Worm (Caenorhabditis elegans) whole organism, mixed stage, embryonic: ENCODE results near the gene M05D6.3.

Source experiments
- bed-3 ChIP-seq: fragments of 200-800 bp; sonication (Bioruptor generic); optimal IDR thresholded peaks from 3 replicates; lab custom pipeline; 2018; ENCODE audit warnings: mild to moderate bottlenecking, missing genetic modification characterization, moderate library complexity, missing compliant biosample characterization
- blmp-1 ChIP-seq: fragments of 150-350 bp; optimal IDR thresholded peaks from 2 replicates; lab custom pipeline; 2014; ENCODE audit warnings: missing biosample characterization, missing genetic modification characterization
- ceh-39 ChIP-seq: fragments of 150-350 bp; optimal IDR thresholded peaks from 2 replicates; lab custom pipeline; 2014; ENCODE audit warnings: missing biosample characterization, missing genetic modification characterization
- ceh-43 ChIP-seq: fragments of 200-800 bp; sonication (Bioruptor generic); optimal IDR thresholded peaks from 2 replicates; lab custom pipeline; 2018; ENCODE audit warnings: mild to moderate bottlenecking, missing genetic modification characterization, moderate library complexity, missing compliant biosample characterization
- cnd-1 ChIP-seq: fragments of 200-800 bp; sonication (Bioruptor generic); optimal IDR thresholded peaks from 2 replicates; lab custom pipeline; 2018; ENCODE audit warnings: mild to moderate bottlenecking, missing genetic modification characterization, missing compliant biosample characterization
- drap-1 ChIP-seq: fragments of 200-800 bp; sonication (Bioruptor generic); optimal IDR thresholded peaks from 3 replicates; lab custom pipeline; 2018; ENCODE audit warnings: mild to moderate bottlenecking, missing genetic modification characterization, missing compliant biosample characterization
- elt-1 ChIP-seq: sonication (generic microtip); optimal IDR thresholded peaks from 2 replicates; lab custom pipeline; 2017; ENCODE audit warnings: missing genetic modification characterization, mild to moderate bottlenecking, missing compliant biosample characterization, antibody characterized with exemption, moderate library complexity, borderline replicate concordance; ENCODE audit not compliant: insufficient read depth
- elt-3 ChIP-seq: fragments of 150-350 bp; optimal IDR thresholded peaks from 2 replicates; lab custom pipeline; 2014; ENCODE audit warnings: missing biosample characterization, missing genetic modification characterization
- flh-1 ChIP-seq: fragments of 200-800 bp; sonication (Bioruptor generic); optimal IDR thresholded peaks from 2 replicates; lab custom pipeline; 2018; ENCODE audit warnings: mild to moderate bottlenecking, missing genetic modification characterization, moderate library complexity, missing compliant biosample characterization
- hlh-1 ChIP-seq: fragments of 150-350 bp; optimal IDR thresholded peaks from 2 replicates; lab custom pipeline; 2014; ENCODE audit warnings: missing biosample characterization, missing genetic modification reagents, missing genetic modification characterization
- lin-13 ChIP-seq: fragments of 150-350 bp; optimal IDR thresholded peaks from 2 replicates; lab custom pipeline; 2014; ENCODE audit warnings: missing biosample characterization, missing genetic modification characterization
- lin-32 ChIP-seq: fragments of 200-800 bp; sonication (Bioruptor generic); optimal IDR thresholded peaks from 2 replicates; lab custom pipeline; 2018; ENCODE audit warnings: mild to moderate bottlenecking, missing genetic modification characterization, missing compliant biosample characterization
- lsy-2 ChIP-seq: fragments of 150-350 bp; optimal IDR thresholded peaks from 2 replicates; lab custom pipeline; 2014; ENCODE audit warnings: missing biosample characterization, missing genetic modification characterization
- mab-5 ChIP-seq: fragments of 150-350 bp; optimal IDR thresholded peaks from 2 replicates; lab custom pipeline; 2014; ENCODE audit warnings: missing biosample characterization, missing genetic modification characterization
- mep-1 ChIP-seq: fragments of 150-350 bp; optimal IDR thresholded peaks from 2 replicates; lab custom pipeline; 2017; ENCODE audit warnings: missing biosample characterization, missing genetic modification reagents, missing genetic modification characterization, inconsistent platforms
- mls-2 ChIP-seq: sonication (generic microtip); optimal IDR thresholded peaks from 2 replicates; lab custom pipeline; 2016; ENCODE audit warnings: mild to moderate bottlenecking, missing genetic modification characterization, moderate library complexity, missing compliant biosample characterization
- nhr-12 ChIP-seq: fragments of 150-350 bp; optimal IDR thresholded peaks from 2 replicates; lab custom pipeline; 2014; ENCODE audit warnings: missing biosample characterization, missing genetic modification characterization
- nhr-2 ChIP-seq: fragments of 150-350 bp; optimal IDR thresholded peaks from 2 replicates; lab custom pipeline; 2014; ENCODE audit warnings: missing biosample characterization, missing genetic modification characterization
- nhr-237 ChIP-seq: fragments of 150-350 bp; optimal IDR thresholded peaks from 2 replicates; lab custom pipeline; 2014; ENCODE audit warnings: missing biosample characterization, missing genetic modification characterization
- nhr-28 ChIP-seq: fragments of 150-350 bp; optimal IDR thresholded peaks from 2 replicates; lab custom pipeline; 2014; ENCODE audit warnings: missing biosample characterization, missing genetic modification characterization
- pha-4 ChIP-seq: fragments of 150-350 bp; optimal IDR thresholded peaks from 2 replicates; lab custom pipeline; 2018; ENCODE audit warnings: missing biosample characterization, missing genetic modification reagents, missing genetic modification characterization
- sem-2 ChIP-seq: fragments of 200-800 bp; sonication (Bioruptor generic); optimal IDR thresholded peaks from 2 replicates; lab custom pipeline; 2018; ENCODE audit warnings: mild to moderate bottlenecking, missing genetic modification characterization, missing compliant biosample characterization
- snpc-4 ChIP-seq: fragments of 150-350 bp; optimal IDR thresholded peaks from 2 replicates; lab custom pipeline; 2014; ENCODE audit warnings: missing biosample characterization, missing genetic modification characterization
- sptf-1 ChIP-seq: sonication (generic microtip); optimal IDR thresholded peaks from 2 replicates; lab custom pipeline; 2017; ENCODE audit warnings: mild to moderate bottlenecking, missing genetic modification characterization, moderate library complexity, missing compliant biosample characterization
- tbx-8 ChIP-seq: fragments of 200-800 bp; sonication (Bioruptor generic); optimal IDR thresholded peaks from 2 replicates; lab custom pipeline; 2018; ENCODE audit warnings: mild to moderate bottlenecking, missing genetic modification characterization, moderate library complexity, missing compliant biosample characterization
- unc-120 ChIP-seq: sonication (generic microtip); optimal IDR thresholded peaks from 2 replicates; lab custom pipeline; 2017; ENCODE audit warnings: missing genetic modification characterization, missing compliant biosample characterization; ENCODE audit not compliant: poor library complexity, severe bottlenecking
- unc-39 ChIP-seq: fragments of 150-350 bp; optimal IDR thresholded peaks from 2 replicates; lab custom pipeline; 2014; ENCODE audit warnings: missing biosample characterization, missing genetic modification characterization
- unc-62 ChIP-seq: fragments of 150-350 bp; optimal IDR thresholded peaks from 2 replicates; lab custom pipeline; 2014; ENCODE audit warnings: missing biosample characterization, missing genetic modification reagents, missing genetic modification characterization
- zip-8 ChIP-seq: fragments of 150-350 bp; optimal IDR thresholded peaks from 2 replicates; lab custom pipeline; 2014; ENCODE audit warnings: missing biosample characterization, missing genetic modification characterization

M05D6.3 gene

ce11 chrII:8467809-8468208 is 7.8 kb upstream of the M05D6.3 start, which contains the start of gene M05D6.2:
Gene M05D6.2, plus strand, starts transcription at chrII:8468109.
- TF ChIP-seq nhr-28 (tag; lab: Kevin White, UChicago) (no peak), tbx-8 (GFP tag; lab: Kevin White, UChicago) (no peak)

DNA sequence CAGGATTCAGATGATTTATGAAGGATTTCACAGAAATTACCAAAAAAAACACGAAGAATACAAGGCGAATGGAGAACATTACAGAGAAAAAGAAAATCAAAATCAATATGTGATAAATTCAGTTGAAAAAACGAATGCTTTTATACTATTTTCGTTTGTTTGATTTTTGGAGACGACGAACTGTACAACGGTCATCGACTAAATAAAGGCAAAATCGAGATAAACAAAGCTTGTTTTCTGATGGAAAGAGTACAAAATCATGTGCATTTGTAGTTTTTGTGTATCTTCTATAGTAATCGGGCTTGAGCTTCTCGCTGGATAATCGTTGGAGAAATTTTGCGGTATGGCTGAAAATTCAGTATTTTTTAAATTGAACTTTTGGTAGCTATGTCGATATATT is 4.4 kb upstream of the M05D6.3 start, which contains the start of gene M05D6.8:
Gene M05D6.8, minus strand, starts transcription at position 101 of the 400 bp plus-strand sequence.
- TF ChIP-seq ceh-39 = no peak
- no peak for TF ChIP-seq nhr-2
- TF ChIP-seq flh-1 = no peak

DNA sequence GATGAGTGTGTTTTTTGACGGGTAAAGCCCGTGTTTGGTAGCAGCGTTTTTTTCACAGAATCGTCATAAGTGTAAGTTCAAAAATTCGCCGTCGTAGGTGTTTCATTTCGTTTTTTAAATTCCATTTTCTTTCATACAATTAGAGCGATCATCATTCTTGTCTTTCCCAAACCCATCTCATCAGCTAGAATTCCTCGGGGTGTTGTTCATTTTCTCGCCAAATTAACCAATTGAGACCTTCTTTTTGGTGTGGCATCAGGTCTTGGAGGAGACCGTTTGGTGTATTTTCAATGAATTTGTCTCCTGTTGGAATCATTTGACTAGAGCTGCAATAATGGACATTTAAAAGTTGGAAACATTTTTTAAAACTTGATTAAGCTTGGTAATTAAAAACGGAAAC is 2.7 kb upstream of the M05D6.3 start:
- TF ChIP-seq lin-32 (no peak), drap-1 (GFP tag; lab: Kevin White, UChicago) (no peak)
- TF ChIP-seq, all 35 proteins: peak for 0

DNA sequence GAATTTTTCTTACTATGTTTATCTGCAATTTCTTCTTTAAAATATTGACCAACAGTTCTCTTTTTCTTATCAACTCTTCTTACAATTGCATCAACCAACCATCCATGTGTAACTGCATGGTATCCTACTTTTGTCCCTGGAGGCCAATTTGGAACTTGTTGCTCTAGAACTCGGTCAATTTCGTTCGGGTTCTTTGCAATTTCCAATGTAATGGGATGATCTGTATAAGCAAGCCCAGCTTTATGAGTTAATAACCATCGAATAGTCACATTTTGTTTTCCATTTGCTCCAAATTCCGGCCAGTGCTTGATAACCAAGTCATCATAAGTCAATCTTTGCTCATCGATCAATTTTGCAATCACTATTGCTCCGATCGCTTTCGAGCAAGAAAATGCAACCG is 3.8 kb downstream of the M05D6.3 start:
- TF ChIP-seq unc-62 (GFP tag; lab: Kevin White, UChicago) (no peak), pha-4 (tag; lab: Kevin White, UChicago) (no peak), snpc-4 (tag; lab: Kevin White, UChicago) (no peak), sptf-1 (tag; lab: Kevin White, UChicago) (no peak), mls-2 (tag; lab: Kevin White, UChicago) (no peak), hlh-1 (tag; lab: Kevin White, UChicago) (no peak), mep-1 (tag; lab: Kevin White, UChicago) (no peak)

DNA sequence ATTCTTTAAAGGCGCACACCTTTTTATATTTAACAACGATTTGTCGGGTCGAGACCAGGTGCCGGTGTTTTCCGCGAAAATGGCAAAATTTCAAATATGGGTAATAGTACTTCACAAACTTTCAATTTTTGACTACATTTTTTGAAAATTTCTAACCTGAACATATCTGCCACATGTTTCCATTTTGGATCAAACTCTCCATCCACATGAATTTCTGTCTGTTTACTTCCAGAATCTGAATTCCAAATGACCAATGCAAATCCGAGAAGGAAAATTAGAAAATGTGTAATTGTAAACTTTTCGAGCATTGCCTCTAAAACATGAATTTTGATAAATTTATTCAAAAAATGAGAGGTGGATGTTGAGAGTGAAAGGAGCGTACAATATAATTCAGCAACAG is 4.6 kb downstream of the M05D6.3 start, which contains the start of gene lact-4:
Gene lact-4, minus strand, starts transcription at position 313 of the 400 bp plus-strand sequence.
- TF ChIP-seq blmp-1 (no peak), cnd-1 (tag; lab: Kevin White, UChicago) (no peak), mls-2 (tag; lab: Kevin White, UChicago) (no peak), nhr-28 (tag; lab: Kevin White, UChicago) (no peak), unc-62 (GFP tag; lab: Kevin White, UChicago) (no peak), hlh-1 (tag; lab: Kevin White, UChicago) (no peak), mab-5 (no peak), unc-120 (no peak), lin-32 (no peak), elt-1 (tag; lab: Kevin White, UChicago) (no peak), ceh-39 (no peak), mep-1 (tag; lab: Kevin White, UChicago) (no peak), nhr-237 (no peak)

DNA sequence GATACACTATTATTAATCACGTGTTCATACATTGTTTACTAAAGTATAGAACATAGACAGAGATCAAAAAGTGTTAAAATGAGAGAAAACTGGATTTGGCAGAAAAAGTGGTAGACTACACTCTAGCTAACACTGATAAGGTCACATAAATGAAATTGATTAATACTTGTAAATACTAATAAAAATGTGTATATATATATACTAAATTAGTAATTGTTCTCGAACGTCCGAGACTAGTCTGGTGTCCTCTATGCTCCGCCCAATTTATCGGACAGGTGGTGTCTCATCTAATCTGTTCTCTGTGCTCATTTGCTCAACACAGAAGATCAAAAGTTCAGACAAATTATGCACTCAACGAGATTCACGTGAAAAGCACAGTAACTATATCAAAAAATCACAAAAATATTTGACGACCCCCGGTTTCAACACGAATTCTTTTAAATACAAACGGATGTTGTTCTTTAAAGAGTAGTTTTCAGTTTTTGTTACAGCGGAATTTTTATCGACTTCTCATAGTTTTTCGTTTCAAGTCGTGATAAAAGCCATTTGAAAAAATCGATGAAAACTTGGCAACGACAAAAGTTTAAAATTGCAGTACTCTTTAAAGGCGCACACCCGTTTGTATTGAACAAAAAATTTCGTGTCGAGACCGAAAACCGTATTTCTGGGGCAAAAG is 5.6 kb downstream of the M05D6.3 start:
- TF ChIP-seq nhr-2 (peak; percentile 58), zip-8 (tag; lab: Kevin White, UChicago) (no peak), unc-62 (GFP tag; lab: Kevin White, UChicago) (peak; percentile 70), snpc-4 (tag; lab: Kevin White, UChicago) (no peak), lin-13 (no peak), lsy-2 (no peak), pha-4 (tag; lab: Kevin White, UChicago) (peak; percentile 10), unc-120 (peak; percentile 62), mab-5 (peak; percentile 44), ceh-43 (GFP tag; lab: Kevin White, UChicago) (no peak), ceh-39 (peak; percentile 34), unc-39 (no peak), sem-2 (GFP tag; lab: Kevin White, UChicago) (no peak), lin-32 (no peak), drap-1 (GFP tag; lab: Kevin White, UChicago) (no peak), elt-3 (tag; lab: Kevin White, UChicago) (no peak), nhr-12 (tag; lab: Kevin White, UChicago) (no peak), flh-1 (no peak), bed-3 (no peak), tbx-8 (GFP tag; lab: Kevin White, UChicago) (no peak), hlh-1 (tag; lab: Kevin White, UChicago) (peak; percentile 84), blmp-1 (no peak), mep-1 (tag; lab: Kevin White, UChicago) (no peak), mls-2 (tag; lab: Kevin White, UChicago) (no peak)
